Worm (Caenorhabditis elegans) whole organism, early embryonic: Measurements from ENCODE around the gene prdx-6.

ENCODE experiments used
- ama-1 ChIP-seq: fragments of 150-350 bp; optimal IDR thresholded peaks from 2 replicates; lab custom pipeline; 2014
- ceh-13 ChIP-seq: fragments of 200-800 bp; sonication (Bioruptor generic); optimal IDR thresholded peaks from 2 replicates; lab custom pipeline; 2018; ENCODE audit warnings: mild to moderate bottlenecking, missing genetic modification characterization, missing compliant biosample characterization
- ceh-36 ChIP-seq: sonication (generic microtip); optimal IDR thresholded peaks from 2 replicates; lab custom pipeline; 2016; ENCODE audit warnings: missing genetic modification characterization, inconsistent platforms, missing compliant biosample characterization
- hmg-4 ChIP-seq: fragments of 200-800 bp; sonication (Bioruptor generic); optimal IDR thresholded peaks from 2 replicates; lab custom pipeline; 2018; ENCODE audit warnings: mild to moderate bottlenecking, missing genetic modification characterization, missing compliant biosample characterization
- hnd-1 ChIP-seq: sonication (generic microtip); optimal IDR thresholded peaks from 2 replicates; lab custom pipeline; 2016; ENCODE audit warnings: missing genetic modification characterization, missing compliant biosample characterization
- sea-1 ChIP-seq: fragments of 200-800 bp; sonication (Bioruptor generic); conservative IDR thresholded peaks from 2 replicates; pipeline ENCODE4 v1.3.6; 2022; ENCODE audit warnings: missing genetic modification characterization, missing compliant biosample characterization
- tbx-11 ChIP-seq: fragments of 200-800 bp; sonication (Bioruptor generic); IDR thresholded peaks from 2 replicates; pipeline ENCODE4 v1.3.6; 2022; ENCODE audit warnings: missing genetic modification characterization, missing compliant biosample characterization
- tra-4 ChIP-seq: sonication (generic microtip); optimal IDR thresholded peaks from 2 replicates; lab custom pipeline; 2017; ENCODE audit warnings: missing genetic modification characterization, missing compliant biosample characterization

DNA sequence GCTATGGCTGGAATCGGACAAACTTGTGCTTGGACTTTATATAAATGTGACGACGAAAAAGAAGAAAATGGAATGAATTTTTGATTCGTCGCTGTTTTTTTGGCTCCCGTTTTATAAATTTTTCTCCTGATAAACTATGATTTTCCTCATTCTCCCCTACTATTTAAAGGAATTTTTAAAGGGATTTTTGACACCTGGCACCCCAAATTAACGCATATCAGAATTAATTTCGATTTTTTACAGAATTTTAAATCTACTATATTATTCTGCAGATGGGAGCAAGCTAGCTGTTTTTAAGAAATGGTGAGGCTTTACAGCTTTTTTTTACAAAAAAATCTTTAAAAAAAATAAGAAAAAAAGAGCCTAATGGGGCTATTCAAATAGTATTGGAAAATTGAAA, 13.4 kb upstream of the prdx-6 start, which contains the start of gene coa-1:
- no peak for TF ChIP-seq ceh-13
- no peak for TF ChIP-seq ceh-36 (tag; lab: Kevin White, UChicago)
- no peak for TF ChIP-seq tbx-11 (GFP tag; lab: Robert Waterston, UW)
- no peak for TF ChIP-seq tra-4 (tag; lab: Kevin White, UChicago)
- TF ChIP-seq hnd-1 (tag; lab: Kevin White, UChicago) = no peak
- TF ChIP-seq ama-1 (lab: Kevin White, UChicago) = no peak
- no peak for TF ChIP-seq sea-1 (GFP tag; lab: Robert Waterston, UW)
- TF ChIP-seq hmg-4 = no peak
